Worm (Caenorhabditis elegans) whole organism, mixed stage, embryonic: ENCODE results near the gene mpst-1.

Experiments used
- flh-1 ChIP-seq: fragments of 200-800 bp; sonication (Bioruptor generic); optimal IDR thresholded peaks from 2 replicates; lab custom pipeline; 2018; ENCODE audit warnings: mild to moderate bottlenecking, missing genetic modification characterization, moderate library complexity, missing compliant biosample characterization
- lin-13 ChIP-seq: fragments of 150-350 bp; optimal IDR thresholded peaks from 2 replicates; lab custom pipeline; 2014; ENCODE audit warnings: missing biosample characterization, missing genetic modification characterization
- lin-32 ChIP-seq: fragments of 200-800 bp; sonication (Bioruptor generic); optimal IDR thresholded peaks from 2 replicates; lab custom pipeline; 2018; ENCODE audit warnings: mild to moderate bottlenecking, missing genetic modification characterization, missing compliant biosample characterization
- mep-1 ChIP-seq: fragments of 150-350 bp; optimal IDR thresholded peaks from 2 replicates; lab custom pipeline; 2017; ENCODE audit warnings: missing biosample characterization, missing genetic modification reagents, missing genetic modification characterization, inconsistent platforms
- nhr-2 ChIP-seq: fragments of 150-350 bp; optimal IDR thresholded peaks from 2 replicates; lab custom pipeline; 2014; ENCODE audit warnings: missing biosample characterization, missing genetic modification characterization
- pha-4 ChIP-seq: fragments of 150-350 bp; optimal IDR thresholded peaks from 2 replicates; lab custom pipeline; 2018; ENCODE audit warnings: missing biosample characterization, missing genetic modification reagents, missing genetic modification characterization
- snpc-4 ChIP-seq: fragments of 150-350 bp; optimal IDR thresholded peaks from 2 replicates; lab custom pipeline; 2014; ENCODE audit warnings: missing biosample characterization, missing genetic modification characterization
- unc-39 ChIP-seq: fragments of 150-350 bp; optimal IDR thresholded peaks from 2 replicates; lab custom pipeline; 2014; ENCODE audit warnings: missing biosample characterization, missing genetic modification characterization

ce11 chrV:11801076-11801849 is 25.6 kb downstream of the mpst-1 start:
- TF ChIP-seq snpc-4 (tag; lab: Kevin White, UChicago) = no peak
- no peak for TF ChIP-seq nhr-2 (tag; lab: Kevin White, UChicago)
- TF ChIP-seq lin-13 (tag; lab: Kevin White, UChicago) = no peak
- no peak for TF ChIP-seq mep-1
- no peak for TF ChIP-seq flh-1 (GFP tag; lab: Kevin White, UChicago)
- TF ChIP-seq unc-39 = no peak
- TF ChIP-seq pha-4 (tag; lab: Kevin White, UChicago) = no peak
- TF ChIP-seq lin-32 = no peak
